Worm (Caenorhabditis elegans) whole organism, L2 larva: ENCODE results near the gene sax-7.
A peak's percentile ranks its signal among the peaks of the same experiment; 100 is the strongest.

Experiments
- C34F6.9 ChIP-seq: fragments of 150-350 bp; optimal IDR thresholded peaks from 2 replicates; lab custom pipeline; 2014; ENCODE audit warnings: missing biosample characterization, missing genetic modification characterization
- F13H6.1 ChIP-seq: sonication (generic microtip); optimal IDR thresholded peaks from 2 replicates; lab custom pipeline; 2016; ENCODE audit warnings: missing genetic modification characterization, missing compliant biosample characterization
- ZK546.5 ChIP-seq: sonication (generic microtip); optimal IDR thresholded peaks from 2 replicates; lab custom pipeline; 2017; ENCODE audit warnings: missing biosample characterization, missing genetic modification characterization
- alr-1 ChIP-seq: fragments of 150-350 bp; optimal IDR thresholded peaks from 2 replicates; lab custom pipeline; 2014; ENCODE audit warnings: missing biosample characterization, missing genetic modification characterization
- aly-2 ChIP-seq: fragments of 150-350 bp; optimal IDR thresholded peaks from 2 replicates; lab custom pipeline; 2014; ENCODE audit warnings: missing biosample characterization, missing genetic modification characterization
- ama-1 ChIP-seq: fragments of 150-350 bp; optimal IDR thresholded peaks from 2 replicates; lab custom pipeline; 2018; ENCODE audit warnings: inconsistent platforms
- blmp-1 ChIP-seq: sonication (generic microtip); optimal IDR thresholded peaks from 2 replicates; lab custom pipeline; 2017; ENCODE audit warnings: missing genetic modification characterization, mild to moderate bottlenecking, missing compliant biosample characterization, antibody characterized with exemption, moderate library complexity; ENCODE audit not compliant: insufficient read depth
- ceh-16 ChIP-seq: fragments of 150-350 bp; optimal IDR thresholded peaks from 2 replicates; lab custom pipeline; 2014; ENCODE audit warnings: missing biosample characterization, missing genetic modification characterization
- ceh-82 ChIP-seq: fragments of 150-350 bp; optimal IDR thresholded peaks from 2 replicates; lab custom pipeline; 2014; ENCODE audit warnings: missing biosample characterization, missing genetic modification characterization
- crh-2 ChIP-seq: sonication (generic microtip); optimal IDR thresholded peaks from 2 replicates; lab custom pipeline; 2017; ENCODE audit warnings: missing biosample characterization, missing genetic modification characterization
- dmd-4 ChIP-seq: sonication (generic microtip); optimal IDR thresholded peaks from 2 replicates; lab custom pipeline; 2017; ENCODE audit warnings: missing biosample characterization, missing genetic modification characterization
- egl-27 ChIP-seq: sonication (generic microtip); optimal IDR thresholded peaks from 3 replicates; lab custom pipeline; 2017; ENCODE audit warnings: missing biosample characterization, missing genetic modification reagents, missing genetic modification characterization
- elt-1 ChIP-seq: fragments of 150-350 bp; optimal IDR thresholded peaks from 2 replicates; lab custom pipeline; 2014; ENCODE audit warnings: missing biosample characterization, missing genetic modification characterization
- elt-3 ChIP-seq: sonication (generic microtip); optimal IDR thresholded peaks from 2 replicates; lab custom pipeline; 2017; ENCODE audit warnings: missing biosample characterization, missing genetic modification characterization
- fos-1 ChIP-seq: fragments of 150-350 bp; optimal IDR thresholded peaks from 2 replicates; lab custom pipeline; 2014; ENCODE audit warnings: missing biosample characterization, missing genetic modification characterization
- gmeb-1 ChIP-seq: fragments of 150-350 bp; optimal IDR thresholded peaks from 2 replicates; lab custom pipeline; 2014; ENCODE audit warnings: missing biosample characterization, missing genetic modification characterization
- lin-11 ChIP-seq: fragments of 150-350 bp; sonication (generic microtip); optimal IDR thresholded peaks from 2 replicates; lab custom pipeline; 2014; ENCODE audit warnings: missing biosample characterization, missing genetic modification characterization, inconsistent platforms, mixed read lengths
- lin-13 ChIP-seq: fragments of 150-350 bp; optimal IDR thresholded peaks from 2 replicates; lab custom pipeline; 2014; ENCODE audit warnings: missing biosample characterization, missing genetic modification reagents, missing genetic modification characterization
- lin-39 ChIP-seq: fragments of 150-350 bp; optimal IDR thresholded peaks from 2 replicates; lab custom pipeline; 2014; ENCODE audit warnings: missing biosample characterization, missing genetic modification reagents, missing genetic modification characterization
- lsy-2 ChIP-seq, 2 experiments: fragments of 150-350 bp in 1 of 2; sonication (generic microtip) in 1 of 2; optimal IDR thresholded peaks; 2 replicates each; lab custom pipeline; 2014 to 2017; ENCODE audit warnings: missing biosample characterization in 2 of 2, missing genetic modification characterization in 2 of 2
- mab-5 ChIP-seq: fragments of 150-350 bp; optimal IDR thresholded peaks from 2 replicates; lab custom pipeline; 2014; ENCODE audit warnings: missing biosample characterization, missing genetic modification characterization
- mbf-1 ChIP-seq: sonication (generic microtip); optimal IDR thresholded peaks from 2 replicates; lab custom pipeline; 2017; ENCODE audit warnings: missing biosample characterization, missing genetic modification characterization
- mdl-1 ChIP-seq, 2 experiments: fragments of 150-350 bp in 1 of 2; sonication (generic microtip) in 1 of 2; optimal IDR thresholded peaks; 2 replicates each; lab custom pipeline; 2017; ENCODE audit warnings: missing biosample characterization in 2 of 2, missing genetic modification characterization in 2 of 2
- nhr-10 ChIP-seq: sonication (generic microtip); optimal IDR thresholded peaks from 2 replicates; lab custom pipeline; 2017; ENCODE audit warnings: missing biosample characterization, missing genetic modification characterization
- nhr-11 ChIP-seq: fragments of 150-350 bp; optimal IDR thresholded peaks from 2 replicates; lab custom pipeline; 2014; ENCODE audit warnings: missing biosample characterization, missing genetic modification characterization
- nhr-129 ChIP-seq: fragments of 150-350 bp; optimal IDR thresholded peaks from 2 replicates; lab custom pipeline; 2014; ENCODE audit warnings: missing biosample characterization, missing genetic modification characterization
- nhr-21 ChIP-seq: fragments of 150-350 bp; optimal IDR thresholded peaks from 2 replicates; lab custom pipeline; 2014; ENCODE audit warnings: missing biosample characterization, missing genetic modification characterization
- nhr-23 ChIP-seq: fragments of 150-350 bp; optimal IDR thresholded peaks from 2 replicates; lab custom pipeline; 2014; ENCODE audit warnings: missing biosample characterization, missing genetic modification reagents, missing genetic modification characterization
- nhr-25 ChIP-seq: fragments of 150-350 bp; sonication (generic microtip); optimal IDR thresholded peaks from 3 replicates; lab custom pipeline; 2014; ENCODE audit warnings: missing biosample characterization, missing genetic modification characterization
- nhr-77 ChIP-seq: fragments of 150-350 bp; optimal IDR thresholded peaks from 2 replicates; lab custom pipeline; 2014; ENCODE audit warnings: missing biosample characterization, missing genetic modification characterization
- peb-1 ChIP-seq: fragments of 150-350 bp; optimal IDR thresholded peaks from 2 replicates; lab custom pipeline; 2014; ENCODE audit warnings: missing biosample characterization, missing genetic modification characterization
- sem-4 ChIP-seq: fragments of 150-350 bp; optimal IDR thresholded peaks from 2 replicates; lab custom pipeline; 2014; ENCODE audit warnings: missing biosample characterization, missing genetic modification reagents, missing genetic modification characterization
- sma-3 ChIP-seq: sonication (generic microtip); optimal IDR thresholded peaks from 2 replicates; lab custom pipeline; 2016; ENCODE audit warnings: missing genetic modification reagents, missing genetic modification characterization, missing compliant biosample characterization
- sma-9 ChIP-seq, 2 experiments: fragments of 150-350 bp in 1 of 2; sonication (generic microtip) in 1 of 2; optimal IDR thresholded peaks; 2 replicates each; lab custom pipeline; 2014 to 2016; ENCODE audit warnings: missing genetic modification characterization in 2 of 2, mild to moderate bottlenecking in 1 of 2, missing biosample characterization in 1 of 2, missing compliant biosample characterization in 1 of 2, missing genetic modification reagents in 1 of 2, moderate library complexity in 1 of 2
- snpc-4 ChIP-seq: fragments of 150-350 bp; optimal IDR thresholded peaks from 2 replicates; lab custom pipeline; 2014; ENCODE audit warnings: missing biosample characterization, missing genetic modification characterization
- unc-39 ChIP-seq: fragments of 150-350 bp; optimal IDR thresholded peaks from 2 replicates; lab custom pipeline; 2014; ENCODE audit warnings: missing biosample characterization, missing genetic modification characterization
- unc-55 ChIP-seq: fragments of 150-350 bp; sonication (generic microtip); optimal IDR thresholded peaks from 3 replicates; lab custom pipeline; 2014; ENCODE audit warnings: missing biosample characterization, missing genetic modification reagents, missing genetic modification characterization
- ztf-1 ChIP-seq: fragments of 200-800 bp; sonication (Bioruptor generic); conservative IDR thresholded peaks from 2 replicates; pipeline ENCODE4 v1.3.6; 2022; ENCODE audit warnings: missing genetic modification characterization, missing compliant biosample characterization
- ztf-4 ChIP-seq: fragments of 150-350 bp; optimal IDR thresholded peaks from 2 replicates; lab custom pipeline; 2014; ENCODE audit warnings: missing biosample characterization, missing genetic modification characterization

Gene sax-7

DNA sequence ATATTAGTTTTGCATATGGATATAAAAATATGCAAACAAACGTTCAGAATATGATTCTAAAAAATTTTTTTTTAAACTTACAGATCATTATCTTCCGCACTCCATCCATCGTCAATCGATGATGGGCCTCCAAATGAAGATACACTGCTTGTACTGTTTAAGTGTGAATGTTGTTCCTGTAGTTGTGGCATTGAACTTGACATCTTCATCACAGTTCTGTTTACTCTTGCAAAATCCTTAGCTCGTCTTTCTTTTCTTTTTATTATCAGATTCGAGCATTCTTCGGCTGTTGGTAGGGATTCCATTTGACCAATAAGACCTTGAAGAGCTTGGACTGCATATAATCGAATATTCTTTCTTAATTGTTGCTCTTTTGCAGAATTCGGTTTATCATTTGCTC, 42.6 kb downstream of the sax-7 start:
- TF ChIP-seq mbf-1 (tag; lab: Kevin White, UChicago): no peak
- no peak for TF ChIP-seq nhr-25 (tag; lab: Kevin White, UChicago)
- TF ChIP-seq nhr-21: no peak
- no peak for TF ChIP-seq ceh-16 (tag; lab: Kevin White, UChicago)
- TF ChIP-seq nhr-77 (tag; lab: Kevin White, UChicago): no peak
- TF ChIP-seq ztf-4 (tag; lab: Kevin White, UChicago): no peak
- no peak for TF ChIP-seq aly-2 (tag; lab: Kevin White, UChicago)
- no peak for TF ChIP-seq ceh-82 (tag; lab: Kevin White, UChicago)
- TF ChIP-seq alr-1 (tag; lab: Kevin White, UChicago): no peak
- TF ChIP-seq mab-5: no peak
- no peak for TF ChIP-seq blmp-1 (tag; lab: Kevin White, UChicago)
- no peak for TF ChIP-seq gmeb-1 (tag; lab: Kevin White, UChicago)
- TF ChIP-seq sem-4 (tag; lab: Kevin White, UChicago): no peak
- TF ChIP-seq nhr-11 (tag; lab: Kevin White, UChicago): no peak
- no peak for TF ChIP-seq lin-13 (GFP tag; lab: Kevin White, UChicago)
- no peak for TF ChIP-seq sma-3
- TF ChIP-seq elt-3: no peak
- TF ChIP-seq lin-11: no peak
- no peak for TF ChIP-seq unc-55 (GFP tag; lab: Kevin White, UChicago)

DNA sequence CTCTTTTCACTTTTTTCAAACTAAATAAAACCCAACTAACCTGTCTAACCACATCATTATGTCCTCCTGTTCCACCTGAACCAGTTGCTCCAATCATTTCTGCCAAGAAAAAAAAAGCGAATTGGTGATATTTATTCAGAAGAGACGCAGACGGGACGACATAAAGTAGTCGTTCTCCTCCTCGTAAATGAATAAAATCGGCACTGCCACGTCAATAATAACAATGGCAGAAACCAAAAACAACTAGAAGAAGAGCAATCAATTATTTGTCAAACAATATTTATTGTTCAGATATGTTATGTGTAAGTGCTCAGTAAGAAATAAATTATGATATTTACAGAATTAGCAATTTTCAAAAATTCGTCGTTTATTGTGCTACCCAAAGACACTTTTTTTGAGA, 45.0 kb downstream of the sax-7 start, which contains the start of gene rabs-5:
TSS of gene rabs-5 (minus strand) at position 101 of the 400 bp plus-strand sequence.
- TF ChIP-seq sem-4 (tag; lab: Kevin White, UChicago) (peak; percentile 57), lin-39 (tag; lab: Kevin White, UChicago) (no peak), ama-1 (peak; percentile 4)

DNA sequence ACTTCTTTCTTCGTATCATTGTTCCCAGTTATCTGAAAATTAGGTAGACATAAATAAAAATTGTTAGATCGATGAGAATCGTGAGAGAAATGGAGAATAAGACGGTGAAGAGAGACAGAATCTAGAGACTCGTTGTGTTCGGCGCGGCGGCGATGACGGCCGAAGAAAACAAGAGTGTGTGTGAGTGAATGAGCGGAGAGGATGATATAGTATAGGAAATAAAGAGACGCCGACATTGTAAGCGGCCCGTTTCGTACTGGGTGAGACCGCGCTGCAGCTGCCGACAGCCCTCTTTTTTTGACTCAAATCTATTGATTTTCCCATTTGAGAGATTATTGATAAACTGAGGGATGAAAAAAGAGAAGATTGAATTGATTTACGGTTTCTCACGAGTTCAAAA, 49.7 kb downstream of the sax-7 start, which contains the start of gene Y42H9AR.4:
TSS of gene Y42H9AR.4 (minus strand) at position 32 of the 400 bp plus-strand sequence.
- TF ChIP-seq nhr-129: peak; percentile 37
- TF ChIP-seq ztf-4 (tag; lab: Kevin White, UChicago): peak; percentile 27
- no peak for TF ChIP-seq lin-39 (tag; lab: Kevin White, UChicago)
- TF ChIP-seq peb-1 (tag; lab: Kevin White, UChicago): no peak
- peak; percentile 44 for TF ChIP-seq unc-55 (GFP tag; lab: Kevin White, UChicago)
- TF ChIP-seq fos-1 (tag; lab: Kevin White, UChicago): peak; percentile 49
- no peak for TF ChIP-seq unc-39 (tag; lab: Kevin White, UChicago)
- TF ChIP-seq sem-4 (tag; lab: Kevin White, UChicago): peak; percentile 16
- TF ChIP-seq mdl-1 (tag; optimal IDR thresholded peaks at IDR 0.05; lab: Kevin White, UChicago): no peak
- TF ChIP-seq lsy-2 (tag; optimal IDR thresholded peaks at IDR 0.05; lab: Kevin White, UChicago): peak in 1 of 2 experiments; percentile 10
- TF ChIP-seq egl-27: no peak
- peak; percentile 47 for TF ChIP-seq sma-9 (GFP tag; optimal IDR thresholded peaks at IDR 0.05; lab: Kevin White, UChicago)
- no peak for TF ChIP-seq sma-9 (tag; optimal IDR thresholded peaks at IDR 0.05; lab: Kevin White, UChicago)
- no peak for TF ChIP-seq ztf-1 (GFP tag; lab: Robert Waterston, UW)
- no peak for TF ChIP-seq ZK546.5 (tag; lab: Kevin White, UChicago)
- no peak for TF ChIP-seq nhr-10 (tag; lab: Kevin White, UChicago)
- peak; percentile 45 for TF ChIP-seq F13H6.1 (tag; lab: Kevin White, UChicago)
- TF ChIP-seq ama-1: no peak
- no peak for TF ChIP-seq nhr-21
- TF ChIP-seq nhr-23 (tag; lab: Kevin White, UChicago): no peak
- TF ChIP-seq C34F6.9: peak; percentile 39

DNA sequence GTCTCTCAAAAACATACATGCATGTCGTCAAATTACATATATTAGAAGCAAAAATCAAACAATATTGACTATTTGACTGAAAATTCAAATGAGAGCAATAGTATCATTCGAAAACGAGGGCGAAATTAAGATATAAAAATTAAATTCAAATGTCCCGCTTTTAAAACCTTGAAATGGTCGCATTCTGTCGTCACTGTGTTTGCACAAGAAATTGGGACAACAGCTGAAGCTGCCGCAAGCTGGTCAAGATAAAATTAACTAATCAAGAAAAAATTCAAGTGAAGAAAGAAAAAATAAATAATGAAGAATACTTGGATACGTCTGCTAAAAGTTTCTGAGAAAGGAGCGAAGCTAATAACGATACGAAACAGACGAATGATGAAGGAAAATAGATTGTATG, 50.2 kb downstream of the sax-7 start:
- TF ChIP-seq dmd-4 (no peak), sem-4 (tag; lab: Kevin White, UChicago) (peak; percentile 33)
- TF ChIP-seq, all 48 proteins: peak for 1

DNA sequence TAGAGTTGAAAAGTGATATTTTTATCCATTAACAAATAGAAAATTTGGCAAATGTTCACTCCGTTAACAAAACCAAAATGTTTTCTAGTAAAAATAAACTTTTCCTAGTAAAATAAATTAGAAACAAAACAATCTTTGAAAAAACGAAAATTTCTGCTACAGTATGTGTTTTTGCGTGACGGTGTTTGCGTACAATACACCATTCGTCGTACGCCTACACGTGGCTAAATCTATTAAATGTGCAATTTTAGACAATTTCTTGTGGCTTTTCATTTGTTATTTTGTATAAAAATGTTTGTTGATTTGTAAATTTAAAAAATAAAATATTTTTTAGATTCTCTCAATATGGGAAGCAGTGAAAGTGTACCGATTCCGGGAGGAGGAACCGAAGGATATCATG, 50.7 kb downstream of the sax-7 start, which contains the start of gene Y42H9AR.1:
TSS of gene Y42H9AR.1 (plus strand) at position 233 of the 400 bp plus-strand sequence.
- TF ChIP-seq blmp-1 (tag; lab: Kevin White, UChicago) (no peak), mab-5 (peak; percentile 9), mdl-1 (tag; optimal IDR thresholded peaks at IDR 0.05; lab: Kevin White, UChicago) (peak in 1 of 2 experiments; percentile 51), nhr-21 (no peak), elt-1 (no peak), ceh-82 (tag; lab: Kevin White, UChicago) (no peak), snpc-4 (no peak), crh-2 (tag; lab: Kevin White, UChicago) (peak; percentile 86), C34F6.9 (no peak)
